Worm (Caenorhabditis elegans) whole organism, L4 larva: ENCODE measurements around the gene nhr-234.
A peak's percentile ranks its signal among the peaks of the same experiment; 100 is the strongest.

Experiments used
- F44E2.7 ChIP-seq: fragments of 200-800 bp; sonication (Bioruptor generic); IDR thresholded peaks from 2 replicates; pipeline ENCODE4 v2.1.2; 2022; ENCODE audit warnings: missing genetic modification characterization, missing compliant biosample characterization
- R02D3.7 ChIP-seq: fragments of 150-350 bp; sonication (generic microtip); optimal IDR thresholded peaks from 3 replicates; lab custom pipeline; 2014; ENCODE audit warnings: missing biosample characterization, missing genetic modification characterization
- Y48G9A.11 ChIP-seq: fragments of 200-800 bp; sonication (Bioruptor generic); IDR thresholded peaks from 2 replicates; pipeline ENCODE4 v1.3.6; 2022; ENCODE audit warnings: missing genetic modification reagents, missing genetic modification characterization, missing compliant biosample characterization
- aha-1 ChIP-seq: fragments of 150-350 bp; peaks from one replicate; lab custom pipeline; 2014; ENCODE audit warnings: missing biosample characterization, missing genetic modification characterization
- aly-2 ChIP-seq: sonication (generic microtip); optimal IDR thresholded peaks from 2 replicates; lab custom pipeline; 2018; ENCODE audit warnings: missing biosample characterization, missing genetic modification characterization
- arid-1 ChIP-seq: fragments of 200-800 bp; sonication (Bioruptor generic); conservative IDR thresholded peaks from 2 replicates; pipeline ENCODE4 v1.3.6; 2022; ENCODE audit warnings: missing genetic modification reagents, missing genetic modification characterization, missing compliant biosample characterization
- ceh-32 ChIP-seq: sonication (generic microtip); optimal IDR thresholded peaks from 2 replicates; lab custom pipeline; 2016; ENCODE audit warnings: mild to moderate bottlenecking, missing genetic modification characterization, missing compliant biosample characterization; ENCODE audit not compliant: poor library complexity
- cey-2 ChIP-seq: sonication (generic microtip); optimal IDR thresholded peaks from 3 replicates; lab custom pipeline; 2017; ENCODE audit warnings: missing genetic modification characterization, mild to moderate bottlenecking, missing compliant biosample characterization, antibody characterized with exemption, borderline replicate concordance; ENCODE audit not compliant: insufficient read depth
- daf-16 ChIP-seq, 3 experiments: sonication (generic microtip); optimal IDR thresholded peaks; 2 replicates each; lab custom pipeline; 2016 to 2017; ENCODE audit warnings: missing genetic modification characterization in 3 of 3, missing genetic modification reagents in 3 of 3, mild to moderate bottlenecking in 2 of 3, missing compliant biosample characterization in 2 of 3, missing biosample characterization in 1 of 3, moderate library complexity in 1 of 3
- daf-8 ChIP-seq: fragments of 200-800 bp; sonication (Bioruptor generic); IDR thresholded peaks from 2 replicates; pipeline ENCODE4 v1.3.6; 2022; ENCODE audit warnings: missing genetic modification characterization, missing compliant biosample characterization
- dmd-6 ChIP-seq: fragments of 200-800 bp; sonication (Bioruptor generic); IDR thresholded peaks from 2 replicates; pipeline ENCODE4 v1.3.6; 2022; ENCODE audit warnings: missing genetic modification reagents, missing genetic modification characterization, missing compliant biosample characterization
- duxl-1 ChIP-seq: sonication (generic microtip); optimal IDR thresholded peaks from 2 replicates; lab custom pipeline; 2016; ENCODE audit warnings: mild to moderate bottlenecking, missing genetic modification characterization, moderate library complexity, missing compliant biosample characterization; ENCODE audit not compliant: poor library complexity
- egl-27 ChIP-seq: sonication (generic microtip); optimal IDR thresholded peaks from 3 replicates; lab custom pipeline; 2017; ENCODE audit warnings: missing biosample characterization, missing genetic modification reagents, missing genetic modification characterization
- egl-43 ChIP-seq: fragments of 200-800 bp; sonication (Bioruptor generic); IDR thresholded peaks from 2 replicates; pipeline ENCODE4 v1.3.6; 2022; ENCODE audit warnings: missing genetic modification reagents, missing genetic modification characterization, missing compliant biosample characterization
- gei-8 ChIP-seq: fragments of 200-800 bp; sonication (Bioruptor generic); optimal IDR thresholded peaks from 2 replicates; lab custom pipeline; 2018; ENCODE audit warnings: mild to moderate bottlenecking, missing genetic modification characterization, missing compliant biosample characterization
- hif-1 ChIP-seq, 2 experiments: sonication (generic microtip); optimal IDR thresholded peaks; 2 replicates each; lab custom pipeline; 2016 to 2017; ENCODE audit warnings: missing compliant biosample characterization in 2 of 2, missing genetic modification characterization in 2 of 2, missing genetic modification reagents in 2 of 2, missing genotype in 2 of 2, mild to moderate bottlenecking in 1 of 2
- hlh-11 ChIP-seq: fragments of 200-800 bp; sonication (Bioruptor generic); optimal IDR thresholded peaks from 2 replicates; lab custom pipeline; 2018; ENCODE audit warnings: mild to moderate bottlenecking, missing genetic modification characterization, missing compliant biosample characterization
- hlh-30 ChIP-seq: sonication (generic microtip); optimal IDR thresholded peaks from 2 replicates; lab custom pipeline; 2017; ENCODE audit warnings: antibody characterized with exemption, mild to moderate bottlenecking, missing genetic modification characterization, missing compliant biosample characterization; ENCODE audit not compliant: insufficient read depth
- lin-15B ChIP-seq: fragments of 150-350 bp; sonication (generic microtip); optimal IDR thresholded peaks from 3 replicates; lab custom pipeline; 2014; ENCODE audit warnings: missing biosample characterization, missing genetic modification characterization
- lsy-2 ChIP-seq, 2 experiments: fragments of 150-350 bp in 1 of 2; sonication (generic microtip) in 1 of 2; optimal IDR thresholded peaks; 2 replicates each; lab custom pipeline; 2014 to 2017; ENCODE audit warnings: missing biosample characterization in 2 of 2, missing genetic modification characterization in 2 of 2
- mdl-1 ChIP-seq, 2 experiments: fragments of 150-350 bp in 1 of 2; sonication (generic microtip) in 1 of 2; optimal IDR thresholded peaks; 2 replicates each; lab custom pipeline; 2014 to 2017; ENCODE audit warnings: missing biosample characterization in 2 of 2, missing genetic modification characterization in 2 of 2
- mdt-29 ChIP-seq: fragments of 200-800 bp; sonication (Bioruptor generic); IDR thresholded peaks from 2 replicates; pipeline ENCODE4 v1.3.6; 2022; ENCODE audit warnings: missing genetic modification reagents, missing genetic modification characterization, missing compliant biosample characterization
- mep-1 ChIP-seq: fragments of 150-350 bp; sonication (generic microtip); optimal IDR thresholded peaks from 3 replicates; lab custom pipeline; 2014; ENCODE audit warnings: missing biosample characterization, missing genetic modification characterization
- mes-2 ChIP-seq: sonication (generic microtip); optimal IDR thresholded peaks from 2 replicates; lab custom pipeline; 2016; ENCODE audit warnings: missing genotype, mild to moderate bottlenecking, missing genetic modification characterization, missing compliant biosample characterization; ENCODE audit not compliant: poor library complexity, severe bottlenecking
- mxl-2 ChIP-seq: fragments of 200-800 bp; sonication (Bioruptor generic); conservative IDR thresholded peaks from 2 replicates; pipeline ENCODE4 v1.3.6; 2022; ENCODE audit warnings: missing genetic modification reagents, missing genetic modification characterization, missing compliant biosample characterization
- mxl-3 ChIP-seq: fragments of 200-800 bp; sonication (Bioruptor generic); optimal IDR thresholded peaks from 2 replicates; lab custom pipeline; 2018; ENCODE audit warnings: mild to moderate bottlenecking, missing genetic modification characterization, missing compliant biosample characterization
- nhr-28 ChIP-seq: fragments of 150-350 bp; optimal IDR thresholded peaks from 2 replicates; lab custom pipeline; 2014; ENCODE audit warnings: missing biosample characterization, missing genetic modification characterization
- nhr-48 ChIP-seq: sonication (generic microtip); optimal IDR thresholded peaks from 2 replicates; lab custom pipeline; 2016; ENCODE audit warnings: mild to moderate bottlenecking, missing genetic modification characterization, missing compliant biosample characterization
- pha-4 ChIP-seq, 2 experiments: fragments of 150-350 bp in 1 of 2; fragments of 200-800 bp in 1 of 2; sonication (Bioruptor generic) in 1 of 2; IDR thresholded peaks in 1 of 2; optimal IDR thresholded peaks in 1 of 2; 2 replicates each; pipeline versions ENCODE4 v1.3.6 to Lab custom; 2014 to 2022; ENCODE audit warnings: missing genetic modification characterization in 2 of 2, missing genetic modification reagents in 2 of 2, missing biosample characterization in 1 of 2, missing compliant biosample characterization in 1 of 2
- saeg-2 ChIP-seq: fragments of 200-800 bp; sonication (Bioruptor generic); IDR thresholded peaks from 2 replicates; pipeline ENCODE4 v1.3.6; 2022; ENCODE audit warnings: missing genetic modification reagents, missing genetic modification characterization, missing compliant biosample characterization
- set-16 ChIP-seq: fragments of 200-800 bp; sonication (Bioruptor generic); IDR thresholded peaks from 2 replicates; pipeline ENCODE4 v1.3.6; 2022; ENCODE audit warnings: missing genetic modification reagents, missing genetic modification characterization, missing compliant biosample characterization
- spr-1 ChIP-seq: sonication (generic microtip); optimal IDR thresholded peaks from 2 replicates; lab custom pipeline; 2016; ENCODE audit warnings: mild to moderate bottlenecking, missing genetic modification characterization, missing compliant biosample characterization
- tag-97 ChIP-seq: fragments of 200-800 bp; sonication (Bioruptor generic); IDR thresholded peaks from 2 replicates; pipeline ENCODE4 v1.3.6; 2022; ENCODE audit warnings: missing genetic modification characterization, missing compliant biosample characterization
- unc-62 ChIP-seq, 3 experiments: fragments of 150-350 bp in 1 of 3; sonication (generic microtip); optimal IDR thresholded peaks in 2 of 3; peaks in 1 of 3; 1 replicate in 1 of 3; 2 replicates in 2 of 3; lab custom pipeline; 2014 to 2017; ENCODE audit warnings: missing biosample characterization in 3 of 3, missing genetic modification characterization in 3 of 3, missing genetic modification reagents in 3 of 3, missing genotype in 1 of 3
- zip-2 ChIP-seq: fragments of 150-350 bp; optimal IDR thresholded peaks from 2 replicates; lab custom pipeline; 2014; ENCODE audit warnings: missing biosample characterization, missing genetic modification characterization

The nhr-234 gene

ce11 chrII:12612218-12612617, 24.3 kb upstream of the nhr-234 start, which contains the start of gene nspe-4:
Gene nspe-4, plus strand, starts transcription at chrII:12612518.
- no peak for TF ChIP-seq aha-1
- TF ChIP-seq duxl-1 (tag; lab: Kevin White, UChicago): no peak
- no peak for TF ChIP-seq daf-16 (GFP tag; optimal IDR thresholded peaks at IDR 0.05; lab: Kevin White, UChicago)
- no peak for TF ChIP-seq daf-16 (tag; optimal IDR thresholded peaks at IDR 0.05; lab: Kevin White, UChicago)
- TF ChIP-seq F44E2.7 (GFP tag; lab: Robert Waterston, UW): no peak
- no peak for TF ChIP-seq zip-2 (tag; lab: Kevin White, UChicago)
- no peak for TF ChIP-seq mxl-2 (GFP tag; lab: Robert Waterston, UW)
- no peak for TF ChIP-seq gei-8
- TF ChIP-seq saeg-2 (GFP tag; lab: Robert Waterston, UW): no peak
- TF ChIP-seq mdt-29 (GFP tag; lab: Robert Waterston, UW): no peak
- TF ChIP-seq egl-27: no peak
- TF ChIP-seq hlh-11 (tag; lab: Kevin White, UChicago): no peak
- no peak for TF ChIP-seq mep-1 (tag; lab: Kevin White, UChicago)
- no peak for TF ChIP-seq R02D3.7
- no peak for TF ChIP-seq ceh-32 (tag; lab: Kevin White, UChicago)
- no peak for TF ChIP-seq spr-1 (tag; lab: Kevin White, UChicago)

DNA sequence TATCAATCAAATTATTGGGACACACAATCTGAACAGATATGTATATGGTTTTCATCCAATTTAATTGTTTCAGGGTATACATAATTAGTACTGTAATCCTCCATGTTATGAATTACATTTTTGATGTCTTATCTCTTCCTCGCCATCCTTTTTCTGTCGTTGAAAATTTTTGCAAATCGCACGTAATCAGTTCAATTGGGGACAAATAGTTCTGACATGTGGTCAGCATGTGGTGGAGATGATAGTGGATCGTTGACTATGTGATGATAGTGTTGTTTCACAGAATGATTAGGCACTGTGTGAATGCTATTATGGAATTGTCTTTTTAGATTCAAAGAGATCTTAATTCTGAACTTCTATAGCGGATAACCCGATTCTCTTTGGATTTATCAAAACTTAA, 21.1 kb upstream of the nhr-234 start:
- TF ChIP-seq hlh-30 (peak; percentile 28), egl-43 (GFP tag; lab: Robert Waterston, UW) (no peak), hlh-11 (tag; lab: Kevin White, UChicago) (peak; percentile 16), Y48G9A.11 (GFP tag; lab: Robert Waterston, UW) (no peak), aha-1 (peak; percentile 99), unc-62 (GFP tag; optimal IDR thresholded peaks at IDR 0.05 in 1 of 2; lab: Kevin White, UChicago) (peak in 1 of 2 experiments; percentile 93), unc-62 (tag; optimal IDR thresholded peaks at IDR 0.05; lab: Kevin White, UChicago) (no peak), hif-1 (tag; optimal IDR thresholded peaks at IDR 0.05; lab: Kevin White, UChicago) (peak; percentile 93 to 96), mxl-3 (GFP tag; lab: Kevin White, UChicago) (peak; percentile 85), nhr-48 (tag; lab: Kevin White, UChicago) (peak; percentile 97), dmd-6 (GFP tag; lab: Robert Waterston, UW) (peak; percentile 93), nhr-28 (tag; lab: Kevin White, UChicago) (peak; percentile 60), mes-2 (no peak), mdl-1 (tag; optimal IDR thresholded peaks at IDR 0.05; lab: Kevin White, UChicago) (peak in 1 of 2 experiments; percentile 5)

- peak; percentile 10 for TF ChIP-seq aha-1
- no peak for TF ChIP-seq arid-1 (GFP tag; lab: Robert Waterston, UW)
Observed at ce11 chrII:12616081-12616480, 20.4 kb upstream of the nhr-234 start, which contains the start of gene nspe-6. Gene nspe-6, minus strand, starts transcription at chrII:12616181.

DNA sequence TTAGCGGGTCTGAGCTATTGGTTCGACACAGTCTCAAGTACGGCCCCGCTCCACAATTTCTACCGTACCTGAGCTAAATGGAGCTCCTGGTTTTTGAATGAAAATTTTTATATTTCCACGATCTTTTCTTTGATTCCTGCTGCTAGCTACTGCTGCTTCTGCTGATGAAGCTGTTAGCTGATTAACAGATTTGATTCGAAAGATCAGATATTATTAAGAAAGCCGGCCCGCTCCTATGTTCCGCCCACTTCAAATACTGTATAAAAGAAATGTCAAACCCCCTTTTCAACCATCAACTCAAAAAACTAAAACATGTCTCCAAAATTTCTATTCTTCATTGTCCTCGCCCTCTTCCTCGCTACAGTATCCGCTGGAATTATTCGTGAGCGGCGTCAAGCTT, 18.9 kb upstream of the nhr-234 start, which contains the start of gene nspe-3:
nspe-3 (plus strand) TSS at position 301 of the 400 bp plus-strand sequence.
- TF ChIP-seq mdl-1 (tag; optimal IDR thresholded peaks at IDR 0.05; lab: Kevin White, UChicago): no peak
- no peak for TF ChIP-seq lin-15B
- no peak for TF ChIP-seq tag-97
- no peak for TF ChIP-seq spr-1 (tag; lab: Kevin White, UChicago)
- TF ChIP-seq aly-2 (tag; lab: Kevin White, UChicago): no peak
- no peak for TF ChIP-seq lsy-2 (tag; optimal IDR thresholded peaks at IDR 0.05; lab: Kevin White, UChicago)
- no peak for TF ChIP-seq pha-4 (GFP tag; IDR thresholded peaks at IDR 0.05; lab: Robert Waterston, UW)
- TF ChIP-seq pha-4 (tag; optimal IDR thresholded peaks at IDR 0.05; lab: Kevin White, UChicago): no peak
- no peak for TF ChIP-seq cey-2 (tag; lab: Kevin White, UChicago)
- TF ChIP-seq set-16 (GFP tag; lab: Robert Waterston, UW): no peak
- TF ChIP-seq daf-8 (GFP tag; lab: Robert Waterston, UW): no peak
